Fruit fly (Drosophila melanogaster): ENCODE results near the gene CG9698.

DNA sequence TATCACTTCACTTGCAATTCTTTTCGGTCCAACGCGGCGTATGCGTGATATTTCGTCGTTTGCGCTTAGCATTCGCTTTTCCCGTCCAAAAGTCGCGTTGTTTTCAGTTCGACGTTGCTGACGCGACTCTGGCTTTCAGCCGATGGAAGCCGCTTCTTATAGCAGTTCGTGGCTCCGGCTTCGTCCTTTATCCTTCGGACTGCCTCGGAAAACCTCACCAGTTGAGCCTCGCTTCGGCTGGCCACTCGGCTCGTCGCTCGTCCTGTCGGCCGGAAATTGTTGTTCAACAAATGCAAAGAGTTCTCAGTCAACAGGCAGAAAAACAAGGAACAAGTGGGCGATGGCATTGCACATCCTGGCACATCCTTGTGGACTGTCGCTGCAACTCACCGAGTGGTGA is 45.5 kb downstream of the CG9698 start, which contains the start of gene CG34155:
- TF ChIP-seq usp (GFP tag; optimal IDR thresholded peaks at IDR 0.05) (no peak), Dll (optimal IDR thresholded peaks at IDR 0.05) (no peak), CG8478 (optimal IDR thresholded peaks at IDR 0.05) (no peak), pan (optimal IDR thresholded peaks at IDR 0.05) (no peak), psq (optimal IDR thresholded peaks at IDR 0.05) (no peak)

Measured in whole organism.